Fruit fly (Drosophila melanogaster) whole organism, wandering third instar larva: ENCODE measurements around the gene CG9519.

Source experiments
- Abd-B ChIP-seq: fragments of >200 bp; optimal IDR thresholded peaks from 2 replicates; lab custom pipeline; 2017; ENCODE audit warnings: missing biosample characterization, missing genetic modification characterization
- CG32264 ChIP-seq: fragments of 200-800 bp; sonication (Bioruptor generic); optimal IDR thresholded peaks from 2 replicates; lab custom pipeline; 2016; ENCODE audit warnings: missing biosample characterization, missing genetic modification characterization
- CG9705 ChIP-seq: fragments of 200-800 bp; sonication (Bioruptor generic); optimal IDR thresholded peaks from 2 replicates; lab custom pipeline; 2018; ENCODE audit warnings: missing biosample characterization, mild to moderate bottlenecking, missing genetic modification characterization
- CrebA ChIP-seq: fragments of 200-800 bp; sonication (Bioruptor generic); optimal IDR thresholded peaks from 2 replicates; lab custom pipeline; 2016; ENCODE audit warnings: missing biosample characterization, mild to moderate bottlenecking, missing genetic modification characterization, borderline replicate concordance
- Dfd ChIP-seq: fragments of >200 bp; optimal IDR thresholded peaks from 2 replicates; lab custom pipeline; 2017; ENCODE audit warnings: missing biosample characterization, missing genetic modification characterization
- Dif ChIP-seq: fragments of 200-275, 200-300 bp; sonication (Bioruptor generic); optimal IDR thresholded peaks from 2 replicates; lab custom pipeline; 2018; ENCODE audit warnings: missing biosample characterization, missing genetic modification characterization; ENCODE audit not compliant: partially characterized antibody
- GATAd ChIP-seq: sonication (Bioruptor generic); optimal IDR thresholded peaks from 2 replicates; lab custom pipeline; 2016; ENCODE audit warnings: missing biosample characterization, missing genetic modification characterization
- HLH106 ChIP-seq: fragments of 200-800 bp; optimal IDR thresholded peaks from 3 replicates; lab custom pipeline; 2019; ENCODE audit warnings: missing biosample characterization, mild to moderate bottlenecking, missing genetic modification characterization, moderate library complexity
- Hnf4 ChIP-seq: fragments of 200-800 bp; sonication (Bioruptor generic); optimal IDR thresholded peaks from 2 replicates; lab custom pipeline; 2016; ENCODE audit warnings: missing biosample characterization, mild to moderate bottlenecking, missing genetic modification characterization
- Hr78 ChIP-seq: fragments of >200 bp; optimal IDR thresholded peaks from 2 replicates; lab custom pipeline; 2017; ENCODE audit warnings: missing biosample characterization, missing genetic modification characterization
- Hr83 ChIP-seq: fragments of 200-300 bp; sonication (Bioruptor generic); optimal IDR thresholded peaks from 2 replicates; lab custom pipeline; 2016; ENCODE audit warnings: missing biosample characterization, mild to moderate bottlenecking, missing genetic modification characterization, moderate library complexity; ENCODE audit not compliant: poor library complexity, severe bottlenecking
- Jra ChIP-seq: sonication (Bioruptor generic); optimal IDR thresholded peaks from 2 replicates; lab custom pipeline; 2016; ENCODE audit warnings: missing biosample characterization, missing genetic modification characterization
- Mio ChIP-seq: sonication (Bioruptor generic); optimal IDR thresholded peaks from 2 replicates; lab custom pipeline; 2016; ENCODE audit warnings: missing biosample characterization, missing genetic modification characterization
- Myc ChIP-seq: fragments of >200 bp; optimal IDR thresholded peaks from 2 replicates; lab custom pipeline; 2017
- OdsH ChIP-seq: fragments of 200-800 bp; sonication (Bioruptor generic); optimal IDR thresholded peaks from 2 replicates; lab custom pipeline; 2016; ENCODE audit warnings: missing biosample characterization, mild to moderate bottlenecking, missing genetic modification characterization
- Rel ChIP-seq, 2 experiments: fragments of 200-800 bp; sonication (Bioruptor generic) in 1 of 2; optimal IDR thresholded peaks; 2 replicates in 1 of 2; 3 replicates in 1 of 2; lab custom pipeline; 2016 to 2019; ENCODE audit warnings: mild to moderate bottlenecking in 2 of 2, missing biosample characterization in 2 of 2, missing genetic modification characterization in 2 of 2, moderate library complexity in 1 of 2
- Sp1 ChIP-seq: fragments of 200-800 bp; sonication (Bioruptor generic); optimal IDR thresholded peaks from 3 replicates; lab custom pipeline; 2019; ENCODE audit warnings: missing biosample characterization, mild to moderate bottlenecking, missing genetic modification characterization, moderate library complexity
- Vsx2 ChIP-seq: fragments of 200-300, 225-300 bp; sonication (Bioruptor generic); optimal IDR thresholded peaks from 2 replicates; lab custom pipeline; 2018; ENCODE audit warnings: missing biosample characterization, missing genetic modification characterization; ENCODE audit not compliant: partially characterized antibody
- br ChIP-seq: fragments of 200-800 bp; sonication (Bioruptor generic); optimal IDR thresholded peaks from 2 replicates; lab custom pipeline; 2016; ENCODE audit warnings: missing biosample characterization, missing genetic modification characterization
- brk ChIP-seq: fragments of 200-800 bp; sonication (Bioruptor generic); optimal IDR thresholded peaks from 2 replicates; lab custom pipeline; 2016; ENCODE audit warnings: missing biosample characterization, mild to moderate bottlenecking, missing genetic modification characterization
- dl ChIP-seq, 2 experiments: fragments of 175-275, 200-275 bp in 1 of 2; fragments of 200-275 bp in 1 of 2; sonication (Bioruptor generic); optimal IDR thresholded peaks; lab custom pipeline; 2018; ENCODE audit warnings: mild to moderate bottlenecking in 2 of 2, missing biosample characterization in 2 of 2, missing genetic modification characterization in 2 of 2, moderate library complexity in 2 of 2; ENCODE audit not compliant: partially characterized antibody in 2 of 2, insufficient read depth in 1 of 2
- dmrt93B ChIP-seq: fragments of 200-800 bp; sonication (Bioruptor generic); optimal IDR thresholded peaks from 2 replicates; lab custom pipeline; 2018; ENCODE audit warnings: missing biosample characterization, mild to moderate bottlenecking, missing genetic modification characterization
- dsf ChIP-seq: sonication (Bioruptor generic); optimal IDR thresholded peaks from 2 replicates; lab custom pipeline; 2016; ENCODE audit warnings: missing biosample characterization, missing genetic modification characterization, borderline replicate concordance
- ey ChIP-seq: fragments of 200-800 bp; sonication (Bioruptor generic); optimal IDR thresholded peaks from 2 replicates; lab custom pipeline; 2016; ENCODE audit warnings: missing biosample characterization, missing genetic modification characterization
- foxo ChIP-seq, 2 experiments: fragments of 200-800 bp; sonication (Bioruptor generic); optimal IDR thresholded peaks; 2 replicates in 1 of 2; 3 replicates in 1 of 2; lab custom pipeline; 2016 to 2017; ENCODE audit warnings: missing biosample characterization in 2 of 2, missing genetic modification characterization in 2 of 2
- fru ChIP-seq: fragments of 200-800 bp; sonication (Bioruptor generic); optimal IDR thresholded peaks from 3 replicates; lab custom pipeline; 2016; ENCODE audit warnings: missing biosample characterization, mild to moderate bottlenecking, missing genetic modification characterization
- h ChIP-seq: fragments of 200-800 bp; sonication (Bioruptor generic); optimal IDR thresholded peaks from 3 replicates; lab custom pipeline; 2016; ENCODE audit warnings: missing biosample characterization, mild to moderate bottlenecking, missing genetic modification characterization
- jim ChIP-seq: fragments of 175-275, 200-325 bp; sonication (Bioruptor generic); optimal IDR thresholded peaks from 2 replicates; lab custom pipeline; 2016; ENCODE audit warnings: missing biosample characterization, mild to moderate bottlenecking, missing genetic modification characterization
- psq ChIP-seq: fragments of 200-800 bp; sonication (Bioruptor generic); optimal IDR thresholded peaks from 3 replicates; lab custom pipeline; 2017; ENCODE audit warnings: missing biosample characterization, mild to moderate bottlenecking, missing genetic modification characterization, moderate library complexity
- rgr ChIP-seq: fragments of 200-800 bp; sonication (Bioruptor generic); optimal IDR thresholded peaks from 3 replicates; lab custom pipeline; 2016; ENCODE audit warnings: missing biosample characterization, mild to moderate bottlenecking, missing genetic modification characterization
- sage ChIP-seq: fragments of 200-800 bp; sonication (Bioruptor generic); optimal IDR thresholded peaks from 2 replicates; lab custom pipeline; 2016; ENCODE audit warnings: missing biosample characterization, mild to moderate bottlenecking, missing genetic modification characterization
- sv ChIP-seq: fragments of 200-800 bp; sonication (Bioruptor generic); optimal IDR thresholded peaks from 3 replicates; lab custom pipeline; 2016; ENCODE audit warnings: missing biosample characterization, missing genetic modification characterization
- tai ChIP-seq: sonication (Bioruptor generic); optimal IDR thresholded peaks from 2 replicates; lab custom pipeline; 2016; ENCODE audit warnings: missing biosample characterization, missing genetic modification characterization
- woc ChIP-seq: sonication (Bioruptor generic); optimal IDR thresholded peaks from 2 replicates; lab custom pipeline; 2016; ENCODE audit warnings: missing biosample characterization, mild to moderate bottlenecking, missing genetic modification characterization

CG9519 gene

dm6 chrX:14893872-14894271, 37.7 kb upstream of the CG9519 start:
- TF ChIP-seq CrebA (GFP tag; lab: Kevin White, UChicago) (no peak), fru (GFP tag; lab: Kevin White, UChicago) (no peak), woc (GFP tag; lab: Kevin White, UChicago) (no peak), ey (GFP tag; lab: Kevin White, UChicago) (no peak)

dm6 chrX:14892303-14892702, 36.1 kb upstream of the CG9519 start:
- no peak for TF ChIP-seq Dfd (GFP tag; lab: Kevin White, UChicago)
- peak in 1 of 2 experiments; percentile 23 for TF ChIP-seq foxo (GFP tag; optimal IDR thresholded peaks at IDR 0.05; lab: Kevin White, UChicago)
- TF ChIP-seq fru (GFP tag; lab: Kevin White, UChicago), result peak; percentile 6

- no peak for TF ChIP-seq foxo (GFP tag; optimal IDR thresholded peaks at IDR 0.05; lab: Kevin White, UChicago)
- no peak for TF ChIP-seq OdsH (GFP tag; lab: Kevin White, UChicago)
- no peak for TF ChIP-seq tai (GFP tag; lab: Kevin White, UChicago)
- no peak for TF ChIP-seq Vsx2 (GFP tag; lab: Kevin White, UChicago)
- no peak for TF ChIP-seq Sp1 (GFP tag; lab: Kevin White, UChicago)
- no peak for TF ChIP-seq sage (GFP tag; lab: Kevin White, UChicago)
- peak; percentile 15 for TF ChIP-seq Myc (lab: Kevin White, UChicago)
Measured at dm6 chrX:14885554-14885953, 29.4 kb upstream of the CG9519 start.

dm6 chrX:14883993-14884392, 27.8 kb upstream of the CG9519 start:
- TF ChIP-seq h, result no peak
- TF ChIP-seq GATAd (GFP tag; lab: Kevin White, UChicago), result no peak
- TF ChIP-seq CG32264 (GFP tag; lab: Kevin White, UChicago), result no peak
- TF ChIP-seq Sp1 (GFP tag; lab: Kevin White, UChicago), result no peak
- TF ChIP-seq Dif (GFP tag; lab: Kevin White, UChicago), result no peak
- TF ChIP-seq brk (GFP tag; lab: Kevin White, UChicago), result no peak
- no peak for TF ChIP-seq jim (GFP tag; lab: Kevin White, UChicago)
- TF ChIP-seq Myc (lab: Kevin White, UChicago), result no peak
- TF ChIP-seq tai (GFP tag; lab: Kevin White, UChicago), result no peak
- TF ChIP-seq, all 38 proteins: peak for 0

dm6 chrX:14882536-14883118, 26.5 kb upstream of the CG9519 start, which contains the start of the genes CG45064 and CG45065:
CG45064 (minus strand) TSS chrX:14882586.
CG45065 (minus strand) TSS chrX:14882586.
- TF ChIP-seq Hr83 (GFP tag; lab: Kevin White, UChicago) (no peak), jim (GFP tag; lab: Kevin White, UChicago) (no peak), Jra (peak; percentile 30), CG9705 (GFP tag; lab: Kevin White, UChicago) (peak; percentile 37), fru (GFP tag; lab: Kevin White, UChicago) (peak; percentile 90), h (peak; percentile 92), Dif (GFP tag; lab: Kevin White, UChicago) (no peak), psq (GFP tag; lab: Kevin White, UChicago) (peak; percentile 81), foxo (GFP tag; optimal IDR thresholded peaks at IDR 0.05; lab: Kevin White, UChicago) (peak in 1 of 2 experiments; percentile 75), Rel (GFP tag; optimal IDR thresholded peaks at IDR 0.05; lab: Kevin White, UChicago) (no peak), Rel (tag; optimal IDR thresholded peaks at IDR 0.05; lab: Kevin White, UChicago) (no peak), HLH106 (tag; lab: Kevin White, UChicago) (peak; percentile 61), sage (GFP tag; lab: Kevin White, UChicago) (peak; percentile 65), Hr78 (GFP tag; lab: Kevin White, UChicago) (no peak), brk (GFP tag; lab: Kevin White, UChicago) (peak; percentile 65), Myc (lab: Kevin White, UChicago) (no peak), Mio (GFP tag; lab: Kevin White, UChicago) (no peak), Abd-B (GFP tag; lab: Kevin White, UChicago) (no peak), rgr (GFP tag; lab: Kevin White, UChicago) (peak; percentile 90), ey (GFP tag; lab: Kevin White, UChicago) (peak; percentile 87), dl (GFP tag; optimal IDR thresholded peaks at IDR 0.05; lab: Kevin White, UChicago; ENCODE audit: insufficient read depth in 1 of 2, partially characterized antibody in 2 of 2) (no peak), CG32264 (GFP tag; lab: Kevin White, UChicago) (no peak), OdsH (GFP tag; lab: Kevin White, UChicago) (peak; percentile 87), Sp1 (GFP tag; lab: Kevin White, UChicago) (peak; percentile 78), sv (peak; percentile 70), dsf (peak; percentile 26), tai (GFP tag; lab: Kevin White, UChicago) (peak; percentile 70), woc (GFP tag; lab: Kevin White, UChicago) (peak; percentile 55), dmrt93B (GFP tag; lab: Kevin White, UChicago) (peak; percentile 57), GATAd (GFP tag; lab: Kevin White, UChicago) (no peak), br (peak; percentile 84), Hnf4 (GFP tag; lab: Kevin White, UChicago) (peak; percentile 78), CrebA (GFP tag; lab: Kevin White, UChicago) (peak; percentile 8)
